Worm (Caenorhabditis elegans): ENCODE data around the gene T08G3.11.

T08G3.11 gene

ce11 chrV:16467840-16468239 is 11.3 kb downstream of the T08G3.11 start, which contains the start of gene sru-44:
TSS of gene sru-44 (minus strand) at chrV:16467940.
- TF ChIP-seq nfya-1 (tag; optimal IDR thresholded peaks at IDR 0.05; ENCODE audit: insufficient read depth) (no peak), nhr-76 (tag; optimal IDR thresholded peaks at IDR 0.05) (no peak), lsy-12 (tag; optimal IDR thresholded peaks at IDR 0.05) (no peak), pha-4 (tag; optimal IDR thresholded peaks at IDR 0.05) (no peak), lin-39 (tag; optimal IDR thresholded peaks at IDR 0.05) (no peak), ama-1 (optimal IDR thresholded peaks at IDR 0.05) (no peak), ceh-16 (tag; optimal IDR thresholded peaks at IDR 0.05) (no peak), mml-1 (tag; optimal IDR thresholded peaks at IDR 0.05) (no peak), fos-1 (tag; optimal IDR thresholded peaks at IDR 0.05) (no peak), ceh-82 (tag; optimal IDR thresholded peaks at IDR 0.05) (no peak), nhr-237 (tag; optimal IDR thresholded peaks at IDR 0.05) (no peak), R02D3.7 (tag; optimal IDR thresholded peaks at IDR 0.05) (no peak), ZK546.5 (tag; optimal IDR thresholded peaks at IDR 0.05) (no peak), ztf-11 (tag; optimal IDR thresholded peaks at IDR 0.05) (no peak), ztf-4 (tag; optimal IDR thresholded peaks at IDR 0.05) (no peak), fkh-10 (GFP tag; optimal IDR thresholded peaks at IDR 0.05) (no peak), ceh-9 (tag; optimal IDR thresholded peaks at IDR 0.05) (no peak)

- TF ChIP-seq aly-2 (tag; optimal IDR thresholded peaks at IDR 0.05) (no peak), zag-1 (tag; optimal IDR thresholded peaks at IDR 0.05) (no peak)
Observed at ce11 chrV:16460866-16461265, 18.3 kb downstream of the T08G3.11 start, which contains the start of gene srh-142. TSS of gene srh-142 (minus strand) at chrV:16460966.

ce11 chrV:16459377-16459776 is 19.8 kb downstream of the T08G3.11 start:
- TF ChIP-seq elt-2 (tag; optimal IDR thresholded peaks at IDR 0.05) = no peak
- no peak for TF ChIP-seq unc-62 (GFP tag; optimal IDR thresholded peaks at IDR 0.05)
- no peak for TF ChIP-seq mdl-1 (tag; optimal IDR thresholded peaks at IDR 0.05)
- no peak for TF ChIP-seq fkh-10 (GFP tag; optimal IDR thresholded peaks at IDR 0.05)
- TF ChIP-seq nhr-43 (tag; optimal IDR thresholded peaks at IDR 0.05; ENCODE audit: poor library complexity, severe bottlenecking) = no peak
- TF ChIP-seq hmg-11 (tag; optimal IDR thresholded peaks at IDR 0.05) = no peak
- TF ChIP-seq nhr-76 (tag; optimal IDR thresholded peaks at IDR 0.05) = no peak
- TF ChIP-seq nhr-28 (tag; optimal IDR thresholded peaks at IDR 0.05) = no peak
- TF ChIP-seq eor-1 (tag; optimal IDR thresholded peaks at IDR 0.05) = no peak
- TF ChIP-seq fkh-2 (tag; optimal IDR thresholded peaks at IDR 0.05) = no peak
- no peak for TF ChIP-seq pha-4 (tag; optimal IDR thresholded peaks at IDR 0.05)
- TF ChIP-seq ceh-28 (tag; optimal IDR thresholded peaks at IDR 0.05) = no peak

- no peak for TF ChIP-seq elt-1 (tag; optimal IDR thresholded peaks at IDR 0.05)
- TF ChIP-seq elt-3 (tag; optimal IDR thresholded peaks at IDR 0.05) = no peak
- TF ChIP-seq eor-1 (tag; optimal IDR thresholded peaks at IDR 0.05) = no peak
- TF ChIP-seq ceh-82 (tag; optimal IDR thresholded peaks at IDR 0.05) = no peak
- no peak for TF ChIP-seq lin-39 (tag; optimal IDR thresholded peaks at IDR 0.05)
- no peak for TF ChIP-seq elt-2 (tag; optimal IDR thresholded peaks at IDR 0.05)
- TF ChIP-seq fos-1 (tag; optimal IDR thresholded peaks at IDR 0.05) = no peak
- no peak for TF ChIP-seq ceh-28 (tag; optimal IDR thresholded peaks at IDR 0.05)
- TF ChIP-seq jun-1 (tag; optimal IDR thresholded peaks at IDR 0.05) = no peak
Observed at ce11 chrV:16458714-16459113, 20.5 kb downstream of the T08G3.11 start, which contains the start of gene str-15. TSS of gene str-15 (minus strand) at chrV:16458814.

- no peak for TF ChIP-seq lsy-12 (tag; optimal IDR thresholded peaks at IDR 0.05)
- no peak for TF ChIP-seq ceh-82 (tag; optimal IDR thresholded peaks at IDR 0.05)
- no peak for TF ChIP-seq ztf-4 (tag; optimal IDR thresholded peaks at IDR 0.05)
- no peak for TF ChIP-seq hmg-11 (tag; optimal IDR thresholded peaks at IDR 0.05)
- TF ChIP-seq egl-27 (tag; optimal IDR thresholded peaks at IDR 0.05) = no peak
- no peak for TF ChIP-seq nhr-237 (tag; optimal IDR thresholded peaks at IDR 0.05)
- no peak for TF ChIP-seq ceh-9 (tag; optimal IDR thresholded peaks at IDR 0.05)
- TF ChIP-seq nhr-28 (tag; optimal IDR thresholded peaks at IDR 0.05) = no peak
- TF ChIP-seq daf-12 (tag; optimal IDR thresholded peaks at IDR 0.05) = no peak
- no peak for TF ChIP-seq pha-4 (tag; optimal IDR thresholded peaks at IDR 0.05)
- TF ChIP-seq elt-1 (tag; optimal IDR thresholded peaks at IDR 0.05) = no peak
- TF ChIP-seq elt-3 (tag; optimal IDR thresholded peaks at IDR 0.05) = no peak
- TF ChIP-seq elt-2 (tag; optimal IDR thresholded peaks at IDR 0.05) = no peak
- TF ChIP-seq jun-1 (tag; optimal IDR thresholded peaks at IDR 0.05) = no peak
- no peak for TF ChIP-seq pqm-1 (tag; optimal IDR thresholded peaks at IDR 0.05)
- TF ChIP-seq lin-39 (tag; optimal IDR thresholded peaks at IDR 0.05) = no peak
- TF ChIP-seq tbx-2 (tag; optimal IDR thresholded peaks at IDR 0.05) = no peak
- no peak for TF ChIP-seq nhr-76 (tag; optimal IDR thresholded peaks at IDR 0.05)
- TF ChIP-seq nhr-77 (tag; optimal IDR thresholded peaks at IDR 0.05) = no peak
Observed at ce11 chrV:16455065-16455464, 24.1 kb downstream of the T08G3.11 start, which contains the start of gene str-14. TSS of gene str-14 (minus strand) at chrV:16455165.
